Fruit fly (Drosophila melanogaster): Measurements from ENCODE around the gene CG14615.
A peak's percentile ranks its signal among the peaks of the same experiment; 100 is the strongest.

Gene CG14615

DNA sequence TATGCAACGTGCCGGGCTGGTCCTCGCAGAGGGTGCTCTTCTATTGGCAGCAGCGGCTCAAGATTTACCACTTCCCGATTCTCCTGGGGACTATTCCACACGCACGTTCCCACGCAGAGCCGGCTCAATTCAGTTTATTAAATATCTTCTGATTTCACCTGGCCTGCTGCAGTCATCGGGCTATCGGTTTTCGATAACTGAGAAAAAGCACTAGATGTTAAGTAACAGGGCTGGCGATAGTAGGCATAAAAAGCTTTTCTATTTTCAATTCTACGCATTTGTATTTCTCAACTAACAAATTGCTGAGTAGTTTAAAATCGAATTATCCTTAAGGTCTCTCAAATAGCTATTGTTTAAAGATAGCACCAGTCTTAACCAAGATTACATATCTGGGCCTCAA, 22.5 kb upstream of the CG14615 start, which contains the start of gene CG14613:
TSS of gene CG14613 (minus strand) at position 203 of the 400 bp plus-strand sequence.
- TF ChIP-seq noc (tag; optimal IDR thresholded peaks at IDR 0.05), result no peak

DNA sequence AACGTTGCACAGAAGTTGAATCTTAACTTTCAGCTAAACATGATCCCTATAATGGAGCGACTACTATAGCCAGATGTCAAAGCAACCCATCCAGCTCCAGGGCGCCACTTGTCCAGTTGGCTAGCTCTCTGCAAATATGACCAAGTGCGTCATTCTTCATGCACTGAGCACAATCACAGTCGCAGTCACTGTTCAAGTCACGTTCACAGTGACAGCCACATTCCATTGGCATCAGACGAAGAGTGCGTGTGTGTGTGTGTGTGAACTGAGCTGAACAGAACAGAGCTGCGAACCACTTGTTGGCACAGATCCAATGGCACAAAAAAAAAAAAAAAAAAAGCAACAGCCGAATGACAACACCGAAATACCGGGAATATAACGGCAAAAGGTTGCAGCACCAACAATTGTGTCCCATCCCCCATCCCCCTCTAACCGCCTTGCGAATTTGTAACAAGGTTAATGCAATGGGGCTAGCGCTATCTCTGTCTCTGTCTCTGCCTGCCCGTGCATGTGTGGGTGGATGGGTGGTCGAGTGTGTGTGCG, 12.0 kb upstream of the CG14615 start:
- no peak for TF ChIP-seq noc (tag; optimal IDR thresholded peaks at IDR 0.05)

- peak; percentile 58 for TF ChIP-seq noc (tag; optimal IDR thresholded peaks at IDR 0.05)
Observed at dm6 chrX:22456180-22456948, 7.1 kb upstream of the CG14615 start.

dm6 chrX:22455509-22456179, 6.4 kb upstream of the CG14615 start, which contains the start of gene Usp2:
Usp2 (plus strand) TSS chrX:22455803.
- TF ChIP-seq noc (tag; optimal IDR thresholded peaks at IDR 0.05), result no peak

DNA sequence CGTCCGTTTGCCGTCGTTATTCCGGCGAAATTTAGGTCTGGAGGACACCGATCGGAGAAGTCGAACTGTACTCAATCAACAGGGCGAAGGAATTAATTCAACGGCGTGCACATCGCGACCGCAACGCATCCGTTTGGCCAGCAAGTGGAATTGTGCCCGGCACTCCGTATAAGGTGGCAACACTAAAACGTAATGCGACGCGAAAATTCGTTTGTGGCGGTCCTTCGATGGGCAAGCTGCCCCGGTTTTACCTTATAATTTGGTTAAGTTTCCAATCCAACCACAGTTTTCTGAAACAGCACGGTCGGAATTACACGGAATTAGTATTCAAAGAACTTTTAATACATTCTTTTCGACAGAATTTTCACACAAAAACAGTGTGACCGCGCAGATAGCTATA, 5.7 kb upstream of the CG14615 start, which contains the start of gene wap:
TSS of gene wap (minus strand) at position 400 of the 400 bp plus-strand sequence.
- no peak for TF ChIP-seq noc (tag; optimal IDR thresholded peaks at IDR 0.05)

dm6 chrX:22443954-22444910, 5.1 kb downstream of the CG14615 start, which contains the start of gene CG14621:
CG14621 (plus strand) TSS chrX:22444227.
- no peak for TF ChIP-seq noc (tag; optimal IDR thresholded peaks at IDR 0.05)

dm6 chrX:22443518-22443917, 5.8 kb downstream of the CG14615 start:
- no peak for TF ChIP-seq noc (tag; optimal IDR thresholded peaks at IDR 0.05)

dm6 chrX:22443046-22443445, 6.2 kb downstream of the CG14615 start:
- no peak for TF ChIP-seq noc (tag; optimal IDR thresholded peaks at IDR 0.05)

Measured in whole organism, larva.